Worm (Caenorhabditis elegans) whole organism, L3 larva: ENCODE data around the gene B0303.16.

Experiments used
- R02D3.7 ChIP-seq: fragments of 150-350 bp; optimal IDR thresholded peaks from 2 replicates; lab custom pipeline; 2014; ENCODE audit warnings: missing biosample characterization, missing genetic modification characterization
- ZK546.5 ChIP-seq: sonication (generic microtip); optimal IDR thresholded peaks from 2 replicates; lab custom pipeline; 2017; ENCODE audit warnings: missing biosample characterization, missing genetic modification characterization
- aly-2 ChIP-seq: fragments of 150-350 bp; optimal IDR thresholded peaks from 2 replicates; lab custom pipeline; 2014; ENCODE audit warnings: missing biosample characterization, missing genetic modification characterization
- ama-1 ChIP-seq: fragments of 150-350 bp; optimal IDR thresholded peaks from 2 replicates; lab custom pipeline; 2018
- ceh-16 ChIP-seq: sonication (generic microtip); optimal IDR thresholded peaks from 2 replicates; lab custom pipeline; 2017; ENCODE audit warnings: missing biosample characterization, missing genetic modification characterization
- ceh-28 ChIP-seq: fragments of 150-350 bp; optimal IDR thresholded peaks from 2 replicates; lab custom pipeline; 2014; ENCODE audit warnings: missing biosample characterization, missing genetic modification reagents, missing genetic modification characterization
- ceh-9 ChIP-seq: sonication (generic microtip); optimal IDR thresholded peaks from 2 replicates; lab custom pipeline; 2018; ENCODE audit warnings: missing biosample characterization, missing genetic modification characterization
- daf-12 ChIP-seq: fragments of 150-350 bp; optimal IDR thresholded peaks from 2 replicates; lab custom pipeline; 2014; ENCODE audit warnings: missing biosample characterization, missing genetic modification reagents, missing genetic modification characterization
- egl-27 ChIP-seq: sonication (generic microtip); optimal IDR thresholded peaks from 4 replicates; lab custom pipeline; 2017; ENCODE audit warnings: missing biosample characterization, missing genetic modification reagents, missing genetic modification characterization
- elt-1 ChIP-seq: fragments of 150-350 bp; optimal IDR thresholded peaks from 2 replicates; lab custom pipeline; 2014; ENCODE audit warnings: missing biosample characterization, missing genetic modification characterization
- elt-2 ChIP-seq: sonication (generic microtip); optimal IDR thresholded peaks from 2 replicates; lab custom pipeline; 2016; ENCODE audit warnings: missing genetic modification reagents, mild to moderate bottlenecking, missing genetic modification characterization, missing compliant biosample characterization
- elt-3 ChIP-seq, 3 experiments: fragments of 150-350 bp in 1 of 3; sonication (generic microtip) in 2 of 3; optimal IDR thresholded peaks; 2 replicates in 2 of 3; 4 replicates in 1 of 3; lab custom pipeline; 2014 to 2017; ENCODE audit warnings: missing biosample characterization in 3 of 3, missing genetic modification characterization in 3 of 3
- eor-1 ChIP-seq, 2 experiments: fragments of 150-350 bp; optimal IDR thresholded peaks; 2 replicates each; lab custom pipeline; 2014 to 2018; ENCODE audit warnings: missing biosample characterization in 2 of 2, missing genetic modification characterization in 2 of 2
- fkh-10 ChIP-seq: sonication (generic microtip); optimal IDR thresholded peaks from 2 replicates; lab custom pipeline; 2017; ENCODE audit warnings: missing biosample characterization, missing genetic modification reagents, missing genetic modification characterization
- fkh-2 ChIP-seq: fragments of 150-350 bp; optimal IDR thresholded peaks from 2 replicates; lab custom pipeline; 2014; ENCODE audit warnings: missing biosample characterization, missing genetic modification reagents, missing genetic modification characterization
- fos-1 ChIP-seq: fragments of 150-350 bp; optimal IDR thresholded peaks from 2 replicates; lab custom pipeline; 2014; ENCODE audit warnings: missing biosample characterization, missing genetic modification characterization
- jun-1 ChIP-seq: fragments of 150-350 bp; optimal IDR thresholded peaks from 2 replicates; lab custom pipeline; 2014; ENCODE audit warnings: missing biosample characterization, missing genetic modification reagents, missing genetic modification characterization
- lsy-12 ChIP-seq: sonication (generic microtip); optimal IDR thresholded peaks from 2 replicates; lab custom pipeline; 2016; ENCODE audit warnings: mild to moderate bottlenecking, missing genetic modification characterization, missing compliant biosample characterization
- mdl-1 ChIP-seq: fragments of 150-350 bp; optimal IDR thresholded peaks from 2 replicates; lab custom pipeline; 2014; ENCODE audit warnings: missing biosample characterization, missing genetic modification characterization
- mml-1 ChIP-seq: fragments of 150-350 bp; sonication (generic microtip); optimal IDR thresholded peaks from 3 replicates; lab custom pipeline; 2014; ENCODE audit warnings: missing biosample characterization, missing genetic modification characterization
- nfya-1 ChIP-seq: sonication (generic microtip); optimal IDR thresholded peaks from 2 replicates; lab custom pipeline; 2017; ENCODE audit warnings: missing genetic modification characterization, mild to moderate bottlenecking, missing compliant biosample characterization, antibody characterized with exemption, moderate library complexity; ENCODE audit not compliant: insufficient read depth
- nhr-11 ChIP-seq: fragments of 150-350 bp; optimal IDR thresholded peaks from 2 replicates; lab custom pipeline; 2014; ENCODE audit warnings: missing biosample characterization, missing genetic modification characterization
- nhr-12 ChIP-seq: fragments of 150-350 bp; optimal IDR thresholded peaks from 2 replicates; lab custom pipeline; 2014; ENCODE audit warnings: missing biosample characterization, missing genetic modification characterization
- nhr-23 ChIP-seq: fragments of 150-350 bp; optimal IDR thresholded peaks from 2 replicates; lab custom pipeline; 2014; ENCODE audit warnings: missing biosample characterization, missing genetic modification reagents, missing genetic modification characterization
- nhr-237 ChIP-seq: fragments of 150-350 bp; optimal IDR thresholded peaks from 2 replicates; lab custom pipeline; 2014; ENCODE audit warnings: missing biosample characterization, missing genetic modification characterization
- nhr-25 ChIP-seq: sonication (generic microtip); optimal IDR thresholded peaks from 2 replicates; lab custom pipeline; 2017; ENCODE audit warnings: missing biosample characterization, missing genetic modification characterization
- nhr-28 ChIP-seq: fragments of 150-350 bp; optimal IDR thresholded peaks from 2 replicates; lab custom pipeline; 2014; ENCODE audit warnings: missing biosample characterization, missing genetic modification characterization
- nhr-43 ChIP-seq: sonication (generic microtip); optimal IDR thresholded peaks from 2 replicates; lab custom pipeline; 2016; ENCODE audit warnings: mild to moderate bottlenecking, missing genetic modification characterization, missing compliant biosample characterization; ENCODE audit not compliant: poor library complexity, severe bottlenecking
- nhr-76 ChIP-seq: fragments of 150-350 bp; sonication (generic microtip); optimal IDR thresholded peaks from 5 replicates; lab custom pipeline; 2014; ENCODE audit warnings: missing biosample characterization, missing genetic modification characterization
- pha-4 ChIP-seq: fragments of 150-350 bp; optimal IDR thresholded peaks from 2 replicates; lab custom pipeline; 2014; ENCODE audit warnings: missing biosample characterization, missing genetic modification reagents, missing genetic modification characterization
- pqm-1 ChIP-seq: fragments of 150-350 bp; optimal IDR thresholded peaks from 2 replicates; lab custom pipeline; 2017; ENCODE audit warnings: missing biosample characterization, missing genetic modification characterization, inconsistent platforms
- skn-1 ChIP-seq: fragments of 150-350 bp; optimal IDR thresholded peaks from 2 replicates; lab custom pipeline; 2014; ENCODE audit warnings: missing biosample characterization, missing genetic modification characterization
- snpc-4 ChIP-seq: fragments of 150-350 bp; optimal IDR thresholded peaks from 2 replicates; lab custom pipeline; 2014; ENCODE audit warnings: missing biosample characterization, missing genetic modification characterization
- unc-39 ChIP-seq: sonication (generic microtip); optimal IDR thresholded peaks from 4 replicates; lab custom pipeline; 2017; ENCODE audit warnings: missing biosample characterization, missing genetic modification characterization
- unc-62 ChIP-seq: fragments of 150-350 bp; sonication (generic microtip); optimal IDR thresholded peaks from 4 replicates; lab custom pipeline; 2014; ENCODE audit warnings: missing biosample characterization, missing genetic modification reagents, missing genetic modification characterization
- zag-1 ChIP-seq: fragments of 150-350 bp; optimal IDR thresholded peaks from 2 replicates; lab custom pipeline; 2014; ENCODE audit warnings: missing biosample characterization, missing genetic modification characterization
- ztf-11 ChIP-seq: fragments of 150-350 bp; optimal IDR thresholded peaks from 2 replicates; lab custom pipeline; 2014; ENCODE audit warnings: missing biosample characterization, missing genetic modification characterization

B0303.16 gene

DNA sequence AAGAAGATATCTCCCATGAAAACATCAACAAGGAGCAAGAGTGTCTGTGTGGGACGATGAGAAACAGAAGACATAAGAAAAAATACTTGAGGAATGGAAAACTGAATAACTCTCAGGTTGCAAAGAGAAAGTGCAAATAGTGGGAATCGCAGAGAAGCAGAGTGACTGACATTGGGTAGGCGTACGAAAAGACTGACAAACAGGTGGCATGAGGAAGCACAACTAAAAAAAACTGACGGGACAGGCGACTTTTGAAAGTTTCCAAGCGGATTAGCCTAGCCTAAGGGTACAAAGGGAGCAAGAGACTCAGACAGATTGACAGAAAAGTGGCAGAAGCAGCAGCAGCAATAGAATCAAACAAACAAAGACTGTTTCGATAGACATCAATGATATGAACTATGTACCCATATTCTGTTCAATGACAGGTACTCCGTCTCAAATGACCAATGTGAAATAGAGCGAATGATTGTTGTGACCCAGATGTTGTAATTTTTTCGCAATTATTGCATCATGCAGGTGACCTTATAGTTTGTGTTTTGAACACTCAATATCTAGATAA is 29.5 kb downstream of the B0303.16 start (continued):
- TF ChIP-seq skn-1 (no peak), zag-1 (tag; lab: Kevin White, UChicago) (no peak), jun-1 (tag; lab: Kevin White, UChicago) (no peak), nhr-76 (no peak), nhr-43 (tag; lab: Kevin White, UChicago) (peak; percentile 79), elt-2 (tag; lab: Kevin White, UChicago) (peak; percentile 59), nhr-23 (tag; lab: Kevin White, UChicago) (peak; percentile 80), fos-1 (no peak), pqm-1 (peak; percentile 42), mdl-1 (tag; lab: Kevin White, UChicago) (peak; percentile 6), unc-62 (GFP tag; lab: Kevin White, UChicago) (peak; percentile 50), ztf-11 (tag; lab: Kevin White, UChicago) (no peak), daf-12 (tag; lab: Kevin White, UChicago) (no peak), ama-1 (lab: Kevin White, UChicago) (no peak)

DNA sequence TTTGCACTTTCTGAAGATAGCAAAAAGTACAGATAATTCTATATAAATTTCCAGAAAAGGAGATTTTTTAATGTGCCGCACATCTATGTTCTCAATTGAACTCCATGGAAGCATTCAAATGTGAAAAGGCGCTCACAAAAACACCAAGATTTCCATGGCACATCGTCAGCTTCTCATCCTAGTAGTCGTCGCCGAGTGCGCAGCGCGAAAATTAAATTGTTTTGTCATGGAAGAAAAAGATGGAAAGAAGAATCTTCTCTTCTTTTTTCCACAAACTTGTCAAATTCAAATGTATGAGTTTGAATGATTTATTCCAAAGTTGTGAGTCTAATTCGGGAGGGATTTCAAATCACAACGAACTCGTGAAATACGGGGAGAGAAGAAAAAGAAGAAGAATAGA is 32.5 kb downstream of the B0303.16 start:
- TF ChIP-seq ZK546.5, result no peak
- no peak for TF ChIP-seq unc-62 (GFP tag; lab: Kevin White, UChicago)
- TF ChIP-seq R02D3.7 (tag; lab: Kevin White, UChicago), result no peak
- TF ChIP-seq nhr-76, result no peak
- no peak for TF ChIP-seq eor-1 (tag; optimal IDR thresholded peaks at IDR 0.05; lab: Kevin White, UChicago)
- TF ChIP-seq ceh-9, result no peak
- TF ChIP-seq ama-1 (lab: Kevin White, UChicago), result no peak
- TF ChIP-seq daf-12 (tag; lab: Kevin White, UChicago), result no peak
- TF ChIP-seq nhr-28 (tag; lab: Kevin White, UChicago), result no peak
- TF ChIP-seq unc-39 (tag; lab: Kevin White, UChicago), result no peak
- TF ChIP-seq, all 47 proteins: peak for 0

DNA sequence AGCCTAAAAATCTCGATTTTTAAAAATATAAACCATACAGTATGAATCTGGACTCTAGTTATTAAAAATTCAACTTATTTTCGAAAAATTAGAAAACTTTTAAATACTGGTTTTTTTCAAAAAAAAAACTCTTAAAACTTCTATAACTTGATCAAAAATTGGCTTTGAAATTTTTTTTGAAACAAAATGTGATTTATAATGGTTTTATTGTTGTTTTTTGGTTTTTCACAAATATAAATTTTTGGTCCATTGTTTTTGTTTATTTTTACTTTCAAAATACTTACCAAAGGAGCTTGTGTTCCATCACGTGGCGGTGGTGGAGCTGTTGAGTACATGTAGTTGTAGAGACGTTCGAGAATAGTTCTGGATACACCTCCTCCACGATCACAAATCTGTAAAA is 33.4 kb downstream of the B0303.16 start:
- TF ChIP-seq pha-4 (tag; lab: Kevin White, UChicago) (no peak), nhr-12 (tag; lab: Kevin White, UChicago) (no peak), nhr-237 (tag; lab: Kevin White, UChicago) (no peak), jun-1 (tag; lab: Kevin White, UChicago) (no peak), nfya-1 (tag; lab: Kevin White, UChicago) (no peak), ama-1 (lab: Kevin White, UChicago) (no peak), ceh-28 (tag; lab: Kevin White, UChicago) (no peak), nhr-28 (tag; lab: Kevin White, UChicago) (no peak), aly-2 (tag; lab: Kevin White, UChicago) (no peak), fkh-10 (no peak), elt-2 (tag; lab: Kevin White, UChicago) (no peak), mml-1 (no peak)

DNA sequence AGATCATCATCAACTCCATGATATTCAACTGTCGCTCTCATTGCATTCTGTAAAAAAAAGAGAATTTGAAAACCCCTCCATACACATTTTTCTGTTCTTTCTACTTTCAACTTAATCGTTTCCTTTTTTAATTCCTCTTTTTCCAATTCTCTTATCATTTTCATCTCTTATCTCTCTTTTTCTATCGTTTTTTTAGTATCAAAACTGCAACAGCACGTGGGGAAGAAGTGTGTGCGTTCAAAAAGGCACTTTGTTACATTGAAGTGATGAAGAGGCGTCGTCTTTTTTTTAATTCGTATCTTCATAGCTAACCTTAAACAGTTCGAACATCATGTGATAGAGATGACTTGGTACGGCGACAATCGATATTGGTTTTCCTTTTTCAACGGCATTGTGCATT is 34.3 kb downstream of the B0303.16 start:
- TF ChIP-seq elt-3 (tag; optimal IDR thresholded peaks at IDR 0.05; lab: Kevin White, UChicago) (peak in 1 of 3 experiments; percentile 0), fkh-2 (tag; lab: Kevin White, UChicago) (no peak), lsy-12 (tag; lab: Kevin White, UChicago) (no peak), nhr-11 (tag; lab: Kevin White, UChicago) (no peak), ceh-16 (tag; lab: Kevin White, UChicago) (no peak), elt-1 (peak; percentile 81), R02D3.7 (tag; lab: Kevin White, UChicago) (no peak), nhr-23 (tag; lab: Kevin White, UChicago) (peak; percentile 77), jun-1 (tag; lab: Kevin White, UChicago) (peak; percentile 45), nhr-12 (tag; lab: Kevin White, UChicago) (no peak), pqm-1 (peak; percentile 96), nhr-43 (tag; lab: Kevin White, UChicago) (peak; percentile 50), nhr-25 (peak; percentile 28), mdl-1 (tag; lab: Kevin White, UChicago) (peak; percentile 81), nfya-1 (tag; lab: Kevin White, UChicago) (peak; percentile 3), elt-2 (tag; lab: Kevin White, UChicago) (peak; percentile 95), ZK546.5 (no peak), egl-27 (tag; lab: Kevin White, UChicago) (no peak), snpc-4 (tag; lab: Kevin White, UChicago) (peak; percentile 4), pha-4 (tag; lab: Kevin White, UChicago) (peak; percentile 32)
